Worm (Caenorhabditis elegans): ENCODE data around the gene vps-16.
A peak's percentile ranks its signal among the peaks of the same experiment; 100 is the strongest.

vps-16 gene

DNA sequence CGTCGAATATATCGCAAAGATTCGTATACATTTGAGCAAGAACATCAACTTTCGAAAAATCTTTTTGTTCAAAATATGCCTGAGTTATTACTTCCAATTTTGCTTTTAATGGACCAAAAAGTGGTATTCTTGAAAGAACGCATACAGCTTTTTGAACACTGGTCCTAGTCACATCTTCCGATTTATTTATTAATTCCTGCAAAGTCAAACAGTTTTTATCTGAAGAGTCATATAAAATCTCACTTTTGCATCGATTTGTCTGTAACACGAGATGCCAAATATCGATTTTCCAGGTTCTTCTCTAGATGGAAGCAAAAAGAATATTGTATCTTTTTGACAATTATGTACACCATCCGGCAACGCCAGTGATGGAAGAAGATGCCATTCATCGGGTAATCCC is 16.8 kb downstream of the vps-16 start:
- TF ChIP-seq elt-3 (tag; optimal IDR thresholded peaks at IDR 0.05) (no peak), nhr-12 (tag; optimal IDR thresholded peaks at IDR 0.05) (no peak), elt-1 (tag; optimal IDR thresholded peaks at IDR 0.05) (no peak), aly-2 (tag; optimal IDR thresholded peaks at IDR 0.05) (no peak), jun-1 (tag; optimal IDR thresholded peaks at IDR 0.05) (no peak), skn-1 (tag; optimal IDR thresholded peaks at IDR 0.05) (no peak), snpc-4 (tag; optimal IDR thresholded peaks at IDR 0.05) (no peak), nhr-76 (tag; optimal IDR thresholded peaks at IDR 0.05) (no peak), lin-39 (tag; optimal IDR thresholded peaks at IDR 0.05) (no peak), egl-27 (tag; optimal IDR thresholded peaks at IDR 0.05) (no peak), zag-1 (tag; optimal IDR thresholded peaks at IDR 0.05) (no peak), R02D3.7 (tag; optimal IDR thresholded peaks at IDR 0.05) (no peak), nhr-67 (tag; optimal IDR thresholded peaks at IDR 0.05) (no peak), pha-4 (tag; optimal IDR thresholded peaks at IDR 0.05) (no peak), daf-12 (tag; optimal IDR thresholded peaks at IDR 0.05) (no peak), nhr-43 (tag; optimal IDR thresholded peaks at IDR 0.05; ENCODE audit: poor library complexity, severe bottlenecking) (no peak)

DNA sequence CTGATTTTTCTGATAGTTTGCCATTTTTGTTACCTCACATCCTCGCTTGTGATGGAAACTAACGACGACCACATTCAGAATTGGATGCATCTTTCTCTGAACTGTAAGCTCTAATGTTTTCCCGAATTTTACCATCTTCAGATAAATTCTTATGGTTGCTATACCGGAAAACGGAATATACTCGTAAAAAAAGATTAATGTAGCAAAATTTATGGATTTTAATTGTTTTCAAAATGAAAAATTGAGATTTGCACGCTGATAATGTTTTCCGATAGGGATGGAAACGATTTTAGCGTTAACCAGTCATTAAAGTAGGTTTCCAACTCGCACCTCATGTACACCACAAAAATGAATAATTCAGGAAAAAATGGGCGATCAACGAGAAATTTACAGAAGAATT is 17.6 kb downstream of the vps-16 start, which contains the start of gene T26A5.6:
Gene T26A5.6, minus strand, starts transcription at position 101 of the 400 bp plus-strand sequence.
- TF ChIP-seq unc-39 (tag; optimal IDR thresholded peaks at IDR 0.05), result no peak
- TF ChIP-seq ceh-82 (tag; optimal IDR thresholded peaks at IDR 0.05), result no peak
- no peak for TF ChIP-seq snpc-4 (tag; optimal IDR thresholded peaks at IDR 0.05)
- no peak for TF ChIP-seq mdl-1 (tag; optimal IDR thresholded peaks at IDR 0.05)
- no peak for TF ChIP-seq fkh-2 (tag; optimal IDR thresholded peaks at IDR 0.05)
- TF ChIP-seq nhr-77 (tag; optimal IDR thresholded peaks at IDR 0.05), result no peak
- no peak for TF ChIP-seq nfya-1 (tag; optimal IDR thresholded peaks at IDR 0.05; ENCODE audit: insufficient read depth)
- TF ChIP-seq nhr-43 (tag; optimal IDR thresholded peaks at IDR 0.05; ENCODE audit: poor library complexity, severe bottlenecking), result no peak

DNA sequence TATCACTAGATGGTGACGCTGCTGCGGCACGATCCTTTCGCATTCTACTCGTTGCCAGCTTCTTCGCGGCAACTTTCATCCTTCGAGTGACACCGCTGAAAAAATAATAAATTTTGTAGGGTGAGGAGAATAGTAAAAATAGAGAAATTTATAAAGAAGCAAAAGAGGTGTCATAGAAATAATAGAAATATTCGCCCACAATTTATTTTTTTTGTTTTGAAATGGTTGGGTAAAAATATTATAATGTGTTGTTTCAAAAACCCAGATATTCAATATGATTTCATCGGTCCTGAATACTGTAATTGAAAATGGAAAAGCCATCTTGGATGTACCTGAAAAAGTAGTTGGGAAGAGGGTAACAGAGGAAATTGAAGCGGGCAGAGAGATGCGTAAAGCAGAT is 19.2 kb downstream of the vps-16 start, which contains the start of gene set-1:
Gene set-1, minus strand, starts transcription at position 101 of the 400 bp plus-strand sequence.
- TF ChIP-seq fkh-10 (GFP tag; optimal IDR thresholded peaks at IDR 0.05), result no peak
- TF ChIP-seq egl-27 (tag; optimal IDR thresholded peaks at IDR 0.05), result no peak
- TF ChIP-seq daf-12 (tag; optimal IDR thresholded peaks at IDR 0.05), result no peak
- no peak for TF ChIP-seq pha-4 (tag; optimal IDR thresholded peaks at IDR 0.05)
- no peak for TF ChIP-seq nhr-23 (tag; optimal IDR thresholded peaks at IDR 0.05)
- TF ChIP-seq nhr-67 (tag; optimal IDR thresholded peaks at IDR 0.05), result no peak
- no peak for TF ChIP-seq aly-2 (tag; optimal IDR thresholded peaks at IDR 0.05)
- TF ChIP-seq lin-39 (tag; optimal IDR thresholded peaks at IDR 0.05), result no peak
- no peak for TF ChIP-seq ceh-9 (tag; optimal IDR thresholded peaks at IDR 0.05)
- no peak for TF ChIP-seq hmg-11 (tag; optimal IDR thresholded peaks at IDR 0.05)
- TF ChIP-seq elt-3 (tag; optimal IDR thresholded peaks at IDR 0.05), result no peak
- no peak for TF ChIP-seq egl-5 (tag; optimal IDR thresholded peaks at IDR 0.05)
- TF ChIP-seq nhr-77 (tag; optimal IDR thresholded peaks at IDR 0.05), result no peak

DNA sequence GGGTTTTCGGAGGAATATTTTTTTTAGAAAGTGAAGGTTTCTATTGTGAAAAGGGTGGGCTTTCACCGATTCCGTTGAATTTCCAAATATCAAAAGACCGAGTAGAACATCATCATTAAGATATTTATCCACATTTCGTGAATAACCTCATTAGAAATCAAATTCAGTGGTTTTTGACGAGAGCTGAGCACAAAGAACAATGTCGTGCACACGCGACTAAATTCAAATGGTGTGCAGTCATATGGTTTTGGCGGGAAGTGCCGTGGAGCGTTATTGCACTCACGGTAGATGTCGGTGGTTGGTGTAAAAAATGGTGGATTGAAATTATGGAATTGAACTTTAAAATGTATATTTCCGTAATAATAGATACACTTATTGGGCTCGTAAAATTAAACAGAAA is 19.6 kb downstream of the vps-16 start:
- no peak for TF ChIP-seq nhr-76 (tag; optimal IDR thresholded peaks at IDR 0.05)
- TF ChIP-seq R02D3.7 (tag; optimal IDR thresholded peaks at IDR 0.05), result no peak
- TF ChIP-seq nhr-43 (tag; optimal IDR thresholded peaks at IDR 0.05; ENCODE audit: poor library complexity, severe bottlenecking), result no peak
- no peak for TF ChIP-seq nhr-25 (tag; optimal IDR thresholded peaks at IDR 0.05)
- no peak for TF ChIP-seq eor-1 (tag; optimal IDR thresholded peaks at IDR 0.05)
- TF ChIP-seq nfya-1 (tag; optimal IDR thresholded peaks at IDR 0.05; ENCODE audit: insufficient read depth), result peak; percentile 39
- peak; percentile 8 for TF ChIP-seq ama-1 (optimal IDR thresholded peaks at IDR 0.05)
- no peak for TF ChIP-seq nhr-23 (tag; optimal IDR thresholded peaks at IDR 0.05)
- peak; percentile 37 for TF ChIP-seq pha-4 (tag; optimal IDR thresholded peaks at IDR 0.05)
- TF ChIP-seq unc-62 (GFP tag; optimal IDR thresholded peaks at IDR 0.05), result no peak
- no peak for TF ChIP-seq elt-2 (tag; optimal IDR thresholded peaks at IDR 0.05)
- no peak for TF ChIP-seq unc-39 (tag; optimal IDR thresholded peaks at IDR 0.05)
- TF ChIP-seq lin-39 (tag; optimal IDR thresholded peaks at IDR 0.05), result no peak
- TF ChIP-seq ztf-4 (tag; optimal IDR thresholded peaks at IDR 0.05), result no peak

DNA sequence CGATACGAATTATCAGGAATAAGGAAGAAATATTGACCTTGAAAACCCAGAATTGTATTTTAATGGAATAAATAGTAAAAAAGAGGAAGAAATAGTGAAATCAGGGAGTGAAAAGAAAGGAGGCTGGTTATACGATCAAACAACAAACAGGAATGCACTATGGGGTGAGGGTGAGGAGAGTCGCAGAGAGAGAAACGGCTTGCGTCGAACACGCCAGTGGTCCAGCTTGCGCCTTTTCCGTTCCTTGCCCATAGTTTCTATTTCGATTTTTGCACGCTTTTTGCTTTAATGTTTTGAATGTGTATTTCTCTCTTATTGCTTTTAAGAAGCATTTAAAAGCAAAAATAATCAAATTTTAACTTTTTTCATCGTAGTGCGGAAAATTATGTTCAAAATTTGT is 20.6 kb downstream of the vps-16 start:
- TF ChIP-seq sea-2 (GFP tag; optimal IDR thresholded peaks at IDR 0.05), result no peak
- TF ChIP-seq snpc-4 (tag; optimal IDR thresholded peaks at IDR 0.05), result peak; percentile 88
- TF ChIP-seq lin-15B (tag; optimal IDR thresholded peaks at IDR 0.05), result peak; percentile 84
- TF ChIP-seq nhr-11 (tag; optimal IDR thresholded peaks at IDR 0.05), result peak; percentile 29
- TF ChIP-seq mml-1 (tag; optimal IDR thresholded peaks at IDR 0.05), result no peak
- peak; percentile 0 for TF ChIP-seq mdl-1 (tag; optimal IDR thresholded peaks at IDR 0.05)
- no peak for TF ChIP-seq ceh-9 (tag; optimal IDR thresholded peaks at IDR 0.05)
- TF ChIP-seq ztf-4 (tag; optimal IDR thresholded peaks at IDR 0.05), result no peak
- no peak for TF ChIP-seq zag-1 (tag; optimal IDR thresholded peaks at IDR 0.05)
- TF ChIP-seq ceh-82 (tag; optimal IDR thresholded peaks at IDR 0.05), result peak; percentile 0
- no peak for TF ChIP-seq ztf-11 (tag; optimal IDR thresholded peaks at IDR 0.05)
- TF ChIP-seq hmg-11 (tag; optimal IDR thresholded peaks at IDR 0.05), result peak; percentile 94
- TF ChIP-seq nhr-237 (tag; optimal IDR thresholded peaks at IDR 0.05), result no peak
- TF ChIP-seq aly-2 (tag; optimal IDR thresholded peaks at IDR 0.05), result no peak
- peak; percentile 90 for TF ChIP-seq nhr-23 (tag; optimal IDR thresholded peaks at IDR 0.05)
- TF ChIP-seq tbx-2 (tag; optimal IDR thresholded peaks at IDR 0.05), result peak; percentile 20
- peak; percentile 64 for TF ChIP-seq R02D3.7 (tag; optimal IDR thresholded peaks at IDR 0.05)
- no peak for TF ChIP-seq nhr-67 (tag; optimal IDR thresholded peaks at IDR 0.05)
- TF ChIP-seq jun-1 (tag; optimal IDR thresholded peaks at IDR 0.05), result peak; percentile 63
- TF ChIP-seq nhr-77 (tag; optimal IDR thresholded peaks at IDR 0.05), result no peak
- TF ChIP-seq elt-2 (tag; optimal IDR thresholded peaks at IDR 0.05), result peak; percentile 61
- TF ChIP-seq unc-39 (tag; optimal IDR thresholded peaks at IDR 0.05), result no peak
- no peak for TF ChIP-seq elt-1 (tag; optimal IDR thresholded peaks at IDR 0.05)
- TF ChIP-seq fkh-10 (GFP tag; optimal IDR thresholded peaks at IDR 0.05), result no peak
- TF ChIP-seq nhr-43 (tag; optimal IDR thresholded peaks at IDR 0.05; ENCODE audit: poor library complexity, severe bottlenecking), result peak; percentile 73
- peak; percentile 87 for TF ChIP-seq nhr-25 (tag; optimal IDR thresholded peaks at IDR 0.05)
- peak; percentile 81 for TF ChIP-seq nfya-1 (tag; optimal IDR thresholded peaks at IDR 0.05; ENCODE audit: insufficient read depth)
- no peak for TF ChIP-seq eor-1 (tag; optimal IDR thresholded peaks at IDR 0.05)
